Worm (Caenorhabditis elegans) whole organism, L4 larva: ENCODE data around the gene C14B9.8.

Experiments used
- D1046.2 ChIP-seq: fragments of 200-800 bp; sonication (Bioruptor generic); IDR thresholded peaks from 2 replicates; pipeline ENCODE4 v1.3.6; 2022; ENCODE audit warnings: missing genetic modification characterization, missing compliant biosample characterization
- F10B5.3 ChIP-seq: sonication (generic microtip); optimal IDR thresholded peaks from 2 replicates; lab custom pipeline; 2016; ENCODE audit warnings: mild to moderate bottlenecking, missing genetic modification characterization, missing compliant biosample characterization
- F26F4.8 ChIP-seq: fragments of 200-800 bp; sonication (Bioruptor generic); conservative IDR thresholded peaks from 2 replicates; pipeline ENCODE4 v1.3.6; 2022; ENCODE audit warnings: missing genetic modification characterization, missing compliant biosample characterization
- F37D6.2 ChIP-seq: sonication (generic microtip); optimal IDR thresholded peaks from 2 replicates; lab custom pipeline; 2016; ENCODE audit warnings: mild to moderate bottlenecking, missing genetic modification characterization, missing compliant biosample characterization
- F44E2.7 ChIP-seq: fragments of 200-800 bp; sonication (Bioruptor generic); IDR thresholded peaks from 2 replicates; pipeline ENCODE4 v2.1.2; 2022; ENCODE audit warnings: missing genetic modification characterization, missing compliant biosample characterization
- F49E8.2 ChIP-seq: sonication (generic microtip); optimal IDR thresholded peaks from 2 replicates; lab custom pipeline; 2016; ENCODE audit warnings: missing compliant biosample characterization, mild to moderate bottlenecking, missing genetic modification characterization, borderline replicate concordance
- T20F7.1 ChIP-seq: fragments of 200-800 bp; sonication (Bioruptor generic); optimal IDR thresholded peaks from 2 replicates; lab custom pipeline; 2018; ENCODE audit warnings: mild to moderate bottlenecking, missing genetic modification characterization, missing compliant biosample characterization
- Y105C5A.15 ChIP-seq: fragments of 200-800 bp; sonication (Bioruptor generic); IDR thresholded peaks from 2 replicates; pipeline ENCODE4 v1.3.6; 2022; ENCODE audit warnings: missing genetic modification characterization, missing compliant biosample characterization
- Y48G9A.11 ChIP-seq: fragments of 200-800 bp; sonication (Bioruptor generic); IDR thresholded peaks from 2 replicates; pipeline ENCODE4 v1.3.6; 2022; ENCODE audit warnings: missing genetic modification reagents, missing genetic modification characterization, missing compliant biosample characterization
- aha-1 ChIP-seq: fragments of 150-350 bp; peaks from one replicate; lab custom pipeline; 2014; ENCODE audit warnings: missing biosample characterization, missing genetic modification characterization
- arid-1 ChIP-seq: fragments of 200-800 bp; sonication (Bioruptor generic); conservative IDR thresholded peaks from 2 replicates; pipeline ENCODE4 v1.3.6; 2022; ENCODE audit warnings: missing genetic modification reagents, missing genetic modification characterization, missing compliant biosample characterization
- ceh-62 ChIP-seq: sonication (generic microtip); optimal IDR thresholded peaks from 2 replicates; lab custom pipeline; 2017; ENCODE audit warnings: missing biosample characterization, missing genetic modification characterization
- ces-1 ChIP-seq: fragments of 150-350 bp; sonication (generic microtip); optimal IDR thresholded peaks from 4 replicates; lab custom pipeline; 2014; ENCODE audit warnings: missing biosample characterization, missing genetic modification reagents, missing genetic modification characterization
- daf-8 ChIP-seq: fragments of 200-800 bp; sonication (Bioruptor generic); IDR thresholded peaks from 2 replicates; pipeline ENCODE4 v1.3.6; 2022; ENCODE audit warnings: missing genetic modification characterization, missing compliant biosample characterization
- dmd-6 ChIP-seq: fragments of 200-800 bp; sonication (Bioruptor generic); IDR thresholded peaks from 2 replicates; pipeline ENCODE4 v1.3.6; 2022; ENCODE audit warnings: missing genetic modification reagents, missing genetic modification characterization, missing compliant biosample characterization
- duxl-1 ChIP-seq: sonication (generic microtip); optimal IDR thresholded peaks from 2 replicates; lab custom pipeline; 2016; ENCODE audit warnings: mild to moderate bottlenecking, missing genetic modification characterization, moderate library complexity, missing compliant biosample characterization; ENCODE audit not compliant: poor library complexity
- egl-43 ChIP-seq: fragments of 200-800 bp; sonication (Bioruptor generic); IDR thresholded peaks from 2 replicates; pipeline ENCODE4 v1.3.6; 2022; ENCODE audit warnings: missing genetic modification reagents, missing genetic modification characterization, missing compliant biosample characterization
- fkh-10 ChIP-seq: fragments of 150-350 bp; optimal IDR thresholded peaks from 2 replicates; lab custom pipeline; 2014; ENCODE audit warnings: missing biosample characterization, missing genetic modification reagents, missing genetic modification characterization
- fos-1 ChIP-seq: fragments of 150-350 bp; optimal IDR thresholded peaks from 2 replicates; lab custom pipeline; 2014; ENCODE audit warnings: missing biosample characterization, missing genetic modification characterization
- hlh-11 ChIP-seq: fragments of 200-800 bp; sonication (Bioruptor generic); optimal IDR thresholded peaks from 2 replicates; lab custom pipeline; 2018; ENCODE audit warnings: mild to moderate bottlenecking, missing genetic modification characterization, missing compliant biosample characterization
- hlh-30 ChIP-seq: sonication (generic microtip); optimal IDR thresholded peaks from 2 replicates; lab custom pipeline; 2017; ENCODE audit warnings: antibody characterized with exemption, mild to moderate bottlenecking, missing genetic modification characterization, missing compliant biosample characterization; ENCODE audit not compliant: insufficient read depth
- hmg-1.1 ChIP-seq: fragments of 200-800 bp; sonication (Bioruptor generic); IDR thresholded peaks from 2 replicates; pipeline ENCODE4 v1.3.6; 2022; ENCODE audit warnings: missing genetic modification reagents, missing genetic modification characterization, missing compliant biosample characterization
- lim-7 ChIP-seq: fragments of 200-800 bp; sonication (Bioruptor generic); IDR thresholded peaks from 2 replicates; pipeline ENCODE4 v1.3.6; 2022; ENCODE audit warnings: missing genetic modification characterization, missing compliant biosample characterization
- lin-1 ChIP-seq: fragments of 200-800 bp; sonication (Bioruptor generic); IDR thresholded peaks from 2 replicates; pipeline ENCODE4 v1.3.6; 2022; ENCODE audit warnings: missing genetic modification reagents, missing genetic modification characterization, missing compliant biosample characterization
- lin-15B ChIP-seq: fragments of 150-350 bp; sonication (generic microtip); optimal IDR thresholded peaks from 3 replicates; lab custom pipeline; 2014; ENCODE audit warnings: missing biosample characterization, missing genetic modification characterization
- lir-3 ChIP-seq: sonication (generic microtip); optimal IDR thresholded peaks from 2 replicates; lab custom pipeline; 2016; ENCODE audit warnings: mild to moderate bottlenecking, missing genetic modification characterization, missing compliant biosample characterization
- lsy-2 ChIP-seq, 2 experiments: fragments of 150-350 bp in 1 of 2; sonication (generic microtip) in 1 of 2; optimal IDR thresholded peaks; 2 replicates each; lab custom pipeline; 2014 to 2017; ENCODE audit warnings: missing biosample characterization in 2 of 2, missing genetic modification characterization in 2 of 2
- mdl-1 ChIP-seq, 2 experiments: fragments of 150-350 bp in 1 of 2; sonication (generic microtip) in 1 of 2; optimal IDR thresholded peaks; 2 replicates each; lab custom pipeline; 2014 to 2017; ENCODE audit warnings: missing biosample characterization in 2 of 2, missing genetic modification characterization in 2 of 2
- mdt-29 ChIP-seq: fragments of 200-800 bp; sonication (Bioruptor generic); IDR thresholded peaks from 2 replicates; pipeline ENCODE4 v1.3.6; 2022; ENCODE audit warnings: missing genetic modification reagents, missing genetic modification characterization, missing compliant biosample characterization
- mep-1 ChIP-seq: fragments of 150-350 bp; sonication (generic microtip); optimal IDR thresholded peaks from 3 replicates; lab custom pipeline; 2014; ENCODE audit warnings: missing biosample characterization, missing genetic modification characterization
- mes-2 ChIP-seq: sonication (generic microtip); optimal IDR thresholded peaks from 2 replicates; lab custom pipeline; 2016; ENCODE audit warnings: missing genotype, mild to moderate bottlenecking, missing genetic modification characterization, missing compliant biosample characterization; ENCODE audit not compliant: poor library complexity, severe bottlenecking
- mxl-2 ChIP-seq: fragments of 200-800 bp; sonication (Bioruptor generic); conservative IDR thresholded peaks from 2 replicates; pipeline ENCODE4 v1.3.6; 2022; ENCODE audit warnings: missing genetic modification reagents, missing genetic modification characterization, missing compliant biosample characterization
- mxl-3 ChIP-seq: fragments of 200-800 bp; sonication (Bioruptor generic); optimal IDR thresholded peaks from 2 replicates; lab custom pipeline; 2018; ENCODE audit warnings: mild to moderate bottlenecking, missing genetic modification characterization, missing compliant biosample characterization
- nhr-28 ChIP-seq: fragments of 150-350 bp; optimal IDR thresholded peaks from 2 replicates; lab custom pipeline; 2014; ENCODE audit warnings: missing biosample characterization, missing genetic modification characterization
- nhr-41 ChIP-seq: fragments of 200-800 bp; sonication (Bioruptor generic); IDR thresholded peaks from 2 replicates; pipeline ENCODE4 v1.3.6; 2022; ENCODE audit warnings: missing genetic modification reagents, missing genetic modification characterization, missing compliant biosample characterization
- nhr-6 ChIP-seq: fragments of 150-350 bp; optimal IDR thresholded peaks from 2 replicates; lab custom pipeline; 2014; ENCODE audit warnings: missing biosample characterization, missing genetic modification characterization
- pqm-1 ChIP-seq: sonication (generic microtip); optimal IDR thresholded peaks from 2 replicates; lab custom pipeline; 2017; ENCODE audit warnings: missing biosample characterization, missing genetic modification characterization
- rbr-2 ChIP-seq: sonication (generic microtip); optimal IDR thresholded peaks from 2 replicates; lab custom pipeline; 2016; ENCODE audit warnings: missing genotype, missing genetic modification characterization, missing compliant biosample characterization
- saeg-2 ChIP-seq: fragments of 200-800 bp; sonication (Bioruptor generic); IDR thresholded peaks from 2 replicates; pipeline ENCODE4 v1.3.6; 2022; ENCODE audit warnings: missing genetic modification reagents, missing genetic modification characterization, missing compliant biosample characterization
- snpc-4 ChIP-seq: fragments of 150-350 bp; optimal IDR thresholded peaks from 2 replicates; lab custom pipeline; 2014; ENCODE audit warnings: missing biosample characterization, missing genetic modification characterization
- spr-1 ChIP-seq: sonication (generic microtip); optimal IDR thresholded peaks from 2 replicates; lab custom pipeline; 2016; ENCODE audit warnings: mild to moderate bottlenecking, missing genetic modification characterization, missing compliant biosample characterization
- spr-3 ChIP-seq: fragments of 200-800 bp; sonication (Bioruptor generic); optimal IDR thresholded peaks from 2 replicates; lab custom pipeline; 2018; ENCODE audit warnings: mild to moderate bottlenecking, missing genetic modification characterization, missing compliant biosample characterization
- vab-7 ChIP-seq: fragments of 200-800 bp; sonication (Bioruptor generic); IDR thresholded peaks from 2 replicates; pipeline ENCODE4 v1.3.6; 2022; ENCODE audit warnings: missing genetic modification reagents, missing genetic modification characterization, missing compliant biosample characterization
- zfp-2 ChIP-seq: sonication (generic microtip); optimal IDR thresholded peaks from 2 replicates; lab custom pipeline; 2016; ENCODE audit warnings: mild to moderate bottlenecking, missing genetic modification characterization, missing compliant biosample characterization
- zfp-3 ChIP-seq: fragments of 200-800 bp; sonication (Bioruptor generic); conservative IDR thresholded peaks from 2 replicates; pipeline ENCODE4 v1.3.6; 2022; ENCODE audit warnings: missing genetic modification reagents, missing genetic modification characterization, missing compliant biosample characterization
- zip-11 ChIP-seq: fragments of 200-800 bp; sonication (Bioruptor generic); IDR thresholded peaks from 2 replicates; pipeline ENCODE4 v1.3.6; 2022; ENCODE audit warnings: missing genetic modification characterization, missing compliant biosample characterization
- zip-2 ChIP-seq: fragments of 150-350 bp; optimal IDR thresholded peaks from 2 replicates; lab custom pipeline; 2014; ENCODE audit warnings: missing biosample characterization, missing genetic modification characterization
- ztf-11 ChIP-seq: fragments of 150-350 bp; optimal IDR thresholded peaks from 2 replicates; lab custom pipeline; 2014; ENCODE audit warnings: missing biosample characterization, missing genetic modification characterization
- ztf-7 ChIP-seq: fragments of 150-350 bp; optimal IDR thresholded peaks from 2 replicates; lab custom pipeline; 2014; ENCODE audit warnings: missing biosample characterization, missing genetic modification characterization

Gene C14B9.8

DNA sequence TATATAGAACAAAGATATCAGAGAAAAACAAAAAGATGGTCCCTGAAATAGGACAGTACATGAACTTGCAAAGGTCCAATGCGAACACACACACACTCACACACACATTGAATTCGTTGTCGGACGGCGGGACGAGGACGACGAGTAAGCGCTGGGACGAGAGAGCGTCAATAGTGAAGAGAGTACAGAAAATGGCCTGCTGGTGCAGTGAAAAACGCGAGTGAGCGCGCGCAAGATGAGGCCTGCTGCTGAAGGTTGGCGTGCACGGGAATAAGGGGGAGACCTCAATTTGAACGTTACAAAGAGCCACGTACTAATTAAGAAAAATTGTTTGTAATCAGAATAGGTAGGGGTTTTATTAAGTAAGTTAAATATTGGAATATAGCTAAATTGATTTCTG, 17.5 kb downstream of the C14B9.8 start:
- TF ChIP-seq zip-11 (GFP tag; lab: Robert Waterston, UW) (no peak), mdt-29 (no peak), nhr-41 (no peak), mes-2 (tag; lab: Kevin White, UChicago) (peak; percentile 12), rbr-2 (tag; lab: Kevin White, UChicago) (peak; percentile 13), nhr-28 (tag; lab: Kevin White, UChicago) (peak; percentile 46), mdl-1 (tag; optimal IDR thresholded peaks at IDR 0.05; lab: Kevin White, UChicago) (peak in 1 of 2 experiments; percentile 11), nhr-6 (peak; percentile 14), hlh-30 (tag; lab: Kevin White, UChicago) (peak; percentile 45), F10B5.3 (tag; lab: Kevin White, UChicago) (no peak), arid-1 (GFP tag; lab: Robert Waterston, UW) (no peak), Y48G9A.11 (GFP tag; lab: Robert Waterston, UW) (no peak), ztf-7 (tag; lab: Kevin White, UChicago) (no peak), vab-7 (GFP tag; lab: Robert Waterston, UW) (no peak), mep-1 (tag; lab: Kevin White, UChicago) (peak; percentile 27), dmd-6 (GFP tag; lab: Robert Waterston, UW) (peak; percentile 33; the same call in 1 of the 2 replicates), lsy-2 (tag; optimal IDR thresholded peaks at IDR 0.05; lab: Kevin White, UChicago) (peak in 1 of 2 experiments; percentile 36), duxl-1 (tag; lab: Kevin White, UChicago) (no peak), ceh-62 (tag; lab: Kevin White, UChicago) (no peak), mxl-3 (GFP tag; lab: Kevin White, UChicago) (peak; percentile 41), spr-1 (tag; lab: Kevin White, UChicago) (no peak), Y105C5A.15 (GFP tag; lab: Robert Waterston, UW) (no peak), aha-1 (tag; lab: Kevin White, UChicago) (peak; percentile 85), hmg-1.1 (GFP tag; lab: Robert Waterston, UW) (peak; percentile 47), egl-43 (GFP tag; lab: Robert Waterston, UW) (0 out of 2 replicates have a peak, but pooled peaks have one; percentile 36), hlh-11 (tag; lab: Kevin White, UChicago) (peak; percentile 47), T20F7.1 (no peak)
- TF ChIP-seq, all 104 proteins: peak for 14

DNA sequence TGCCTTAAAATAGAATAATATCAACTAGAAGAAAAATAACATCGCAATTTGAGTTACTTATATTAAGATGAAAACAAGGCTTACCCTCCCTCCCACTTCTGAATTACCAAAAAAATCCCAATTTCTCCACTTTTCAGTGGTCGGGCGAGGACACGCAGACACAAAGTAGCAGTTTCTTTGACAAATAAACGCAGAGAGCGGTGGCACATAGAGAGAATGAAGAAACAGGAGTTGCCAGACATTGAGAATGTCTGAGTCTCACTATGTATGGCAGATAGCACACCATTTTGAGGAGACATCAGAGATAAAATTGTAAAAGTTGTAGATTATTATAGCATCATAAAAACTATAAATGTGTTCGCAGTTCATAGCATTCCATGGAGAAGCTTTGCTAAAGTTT, 19.2 kb downstream of the C14B9.8 start:
- no peak for TF ChIP-seq spr-3 (GFP tag; lab: Kevin White, UChicago)
- TF ChIP-seq T20F7.1: no peak
- no peak for TF ChIP-seq F49E8.2 (tag; lab: Kevin White, UChicago)
- TF ChIP-seq duxl-1 (tag; lab: Kevin White, UChicago): no peak
- TF ChIP-seq Y48G9A.11 (GFP tag; lab: Robert Waterston, UW): no peak
- no peak for TF ChIP-seq D1046.2 (GFP tag; lab: Robert Waterston, UW)
- TF ChIP-seq mes-2 (tag; lab: Kevin White, UChicago): peak; percentile 73
- TF ChIP-seq ztf-7 (tag; lab: Kevin White, UChicago): no peak
- TF ChIP-seq ztf-11: no peak
- TF ChIP-seq zfp-2 (tag; lab: Kevin White, UChicago): no peak
- no peak for TF ChIP-seq mdt-29
- no peak for TF ChIP-seq snpc-4
- no peak for TF ChIP-seq nhr-41
- TF ChIP-seq zfp-3: no peak
- no peak for TF ChIP-seq F37D6.2 (tag; lab: Kevin White, UChicago)
- no peak for TF ChIP-seq lin-1
- no peak for TF ChIP-seq fos-1 (tag; lab: Kevin White, UChicago)
- no peak for TF ChIP-seq zip-11 (GFP tag; lab: Robert Waterston, UW)
- TF ChIP-seq mdl-1 (tag; optimal IDR thresholded peaks at IDR 0.05; lab: Kevin White, UChicago): peak in 1 of 2 experiments; percentile 39
- TF ChIP-seq lin-15B (tag; lab: Kevin White, UChicago): no peak
- no peak for TF ChIP-seq ces-1
- TF ChIP-seq lir-3 (tag; lab: Kevin White, UChicago): no peak
- no peak for TF ChIP-seq F26F4.8 (GFP tag; lab: Robert Waterston, UW)
- TF ChIP-seq lim-7 (GFP tag; lab: Robert Waterston, UW): no peak
- no peak for TF ChIP-seq fkh-10
- TF ChIP-seq F44E2.7: no peak
- TF ChIP-seq zip-2 (tag; lab: Kevin White, UChicago): peak; percentile 36
- TF ChIP-seq pqm-1 (tag; lab: Kevin White, UChicago): no peak
- peak; percentile 50; the same call in 1 of the 2 replicates for TF ChIP-seq dmd-6 (GFP tag; lab: Robert Waterston, UW)
- TF ChIP-seq saeg-2 (GFP tag; lab: Robert Waterston, UW): no peak
- no peak for TF ChIP-seq mxl-2 (GFP tag; lab: Robert Waterston, UW)
- TF ChIP-seq daf-8: no peak
